Fruit fly (Drosophila melanogaster): ENCODE measurements around the gene CG7024.

The CG7024 gene

dm6 chrX:4675054-4675453 lies 30.1 kb upstream of the CG7024 start:
- no peak for TF ChIP-seq Mnt (GFP tag; optimal IDR thresholded peaks at IDR 0.05)
- peak; percentile 99 for TF ChIP-seq tj (GFP tag; optimal IDR thresholded peaks at IDR 0.05)
- no peak for TF ChIP-seq cic (GFP tag; optimal IDR thresholded peaks at IDR 0.05)
- TF ChIP-seq pad (GFP tag; optimal IDR thresholded peaks at IDR 0.05), result peak; percentile 7
- peak; percentile 72 for TF ChIP-seq kay (GFP tag; ENCODE audit: borderline replicate concordance)

dm6 chrX:4677427-4677826 lies 27.7 kb upstream of the CG7024 start:
- TF ChIP-seq ovo (GFP tag; optimal IDR thresholded peaks at IDR 0.05) (no peak), CG12768 (GFP tag; optimal IDR thresholded peaks at IDR 0.05) (no peak), tj (GFP tag; optimal IDR thresholded peaks at IDR 0.05) (no peak), Clk (GFP tag; optimal IDR thresholded peaks at IDR 0.05) (no peak), cnc (optimal IDR thresholded peaks at IDR 0.05) (no peak), CG7101 (tag; optimal IDR thresholded peaks at IDR 0.05) (no peak), CG1620 (GFP tag; optimal IDR thresholded peaks at IDR 0.05) (no peak), Crg-1 (GFP tag; optimal IDR thresholded peaks at IDR 0.05) (no peak), CG14711 (tag; optimal IDR thresholded peaks at IDR 0.05) (no peak), toe (GFP tag; optimal IDR thresholded peaks at IDR 0.05) (no peak), bab1 (GFP tag; optimal IDR thresholded peaks at IDR 0.05) (no peak), pad (GFP tag; optimal IDR thresholded peaks at IDR 0.05) (no peak), Mnt (GFP tag; optimal IDR thresholded peaks at IDR 0.05) (no peak), kay (GFP tag; ENCODE audit: borderline replicate concordance) (no peak)

dm6 chrX:4678146-4678912 lies 26.8 kb upstream of the CG7024 start:
- TF ChIP-seq CG7101 (tag; optimal IDR thresholded peaks at IDR 0.05) (no peak), cic (GFP tag; optimal IDR thresholded peaks at IDR 0.05) (no peak), CG7045 (GFP tag; optimal IDR thresholded peaks at IDR 0.05) (no peak), Mnt (GFP tag; optimal IDR thresholded peaks at IDR 0.05) (peak; percentile 11)

dm6 chrX:4678913-4679812 lies 25.9 kb upstream of the CG7024 start, which contains the start of gene fzr:
Gene fzr (minus strand): TSS chrX:4679537.
- TF ChIP-seq CG5204 (GFP tag; optimal IDR thresholded peaks at IDR 0.05) (no peak), Crg-1 (GFP tag; optimal IDR thresholded peaks at IDR 0.05) (no peak), CG33017 (tag; optimal IDR thresholded peaks at IDR 0.05) (no peak), toe (GFP tag; optimal IDR thresholded peaks at IDR 0.05) (no peak), ovo (GFP tag; optimal IDR thresholded peaks at IDR 0.05) (peak; percentile 93), Mnt (GFP tag; optimal IDR thresholded peaks at IDR 0.05) (no peak), CG7101 (tag; optimal IDR thresholded peaks at IDR 0.05) (no peak), bab1 (GFP tag; optimal IDR thresholded peaks at IDR 0.05) (peak; percentile 15), cic (GFP tag; optimal IDR thresholded peaks at IDR 0.05) (no peak), tj (GFP tag; optimal IDR thresholded peaks at IDR 0.05) (peak; percentile 10), pad (GFP tag; optimal IDR thresholded peaks at IDR 0.05) (peak; percentile 98), CG7045 (GFP tag; optimal IDR thresholded peaks at IDR 0.05) (no peak)

- TF ChIP-seq pad (GFP tag; optimal IDR thresholded peaks at IDR 0.05) (no peak), CG5204 (GFP tag; optimal IDR thresholded peaks at IDR 0.05) (peak; percentile 45), toe (GFP tag; optimal IDR thresholded peaks at IDR 0.05) (peak; percentile 16), CG12768 (GFP tag; optimal IDR thresholded peaks at IDR 0.05) (no peak), Mnt (GFP tag; optimal IDR thresholded peaks at IDR 0.05) (no peak), CG1620 (GFP tag; optimal IDR thresholded peaks at IDR 0.05) (peak; percentile 10), CG14711 (tag; optimal IDR thresholded peaks at IDR 0.05) (peak; percentile 24), CG7101 (tag; optimal IDR thresholded peaks at IDR 0.05) (peak; percentile 38), CG11617 (GFP tag; optimal IDR thresholded peaks at IDR 0.05) (peak; percentile 39), CG33017 (tag; optimal IDR thresholded peaks at IDR 0.05) (peak; percentile 52), CG7045 (GFP tag; optimal IDR thresholded peaks at IDR 0.05) (peak; percentile 10), Clk (GFP tag; optimal IDR thresholded peaks at IDR 0.05) (no peak), Hr96 (GFP tag; optimal IDR thresholded peaks at IDR 0.05) (peak; percentile 10), Crg-1 (GFP tag; optimal IDR thresholded peaks at IDR 0.05) (peak; percentile 35), bab1 (GFP tag; optimal IDR thresholded peaks at IDR 0.05) (no peak), kay (GFP tag; ENCODE audit: borderline replicate concordance) (peak; percentile 61)
Measured at dm6 chrX:4679813-4680381, 25.2 kb upstream of the CG7024 start.

dm6 chrX:4684444-4684924 lies 20.6 kb upstream of the CG7024 start:
- TF ChIP-seq Hr96 (GFP tag; optimal IDR thresholded peaks at IDR 0.05) (peak; percentile 93), Mnt (GFP tag; optimal IDR thresholded peaks at IDR 0.05) (peak; percentile 86), cic (GFP tag; optimal IDR thresholded peaks at IDR 0.05) (peak; percentile 75), pad (GFP tag; optimal IDR thresholded peaks at IDR 0.05) (peak; percentile 84), CG14711 (tag; optimal IDR thresholded peaks at IDR 0.05) (peak; percentile 96), ovo (GFP tag; optimal IDR thresholded peaks at IDR 0.05) (peak; percentile 67), bab1 (GFP tag; optimal IDR thresholded peaks at IDR 0.05) (peak; percentile 93), CG5204 (GFP tag; optimal IDR thresholded peaks at IDR 0.05) (peak; percentile 75), CG7101 (tag; optimal IDR thresholded peaks at IDR 0.05) (peak; percentile 89), CG33017 (tag; optimal IDR thresholded peaks at IDR 0.05) (peak; percentile 75), cnc (optimal IDR thresholded peaks at IDR 0.05) (no peak), toe (GFP tag; optimal IDR thresholded peaks at IDR 0.05) (peak; percentile 80), tj (GFP tag; optimal IDR thresholded peaks at IDR 0.05) (peak; percentile 79), Clk (GFP tag; optimal IDR thresholded peaks at IDR 0.05) (peak; percentile 55), CG12768 (GFP tag; optimal IDR thresholded peaks at IDR 0.05) (peak; percentile 73), CG7045 (GFP tag; optimal IDR thresholded peaks at IDR 0.05) (peak; percentile 76), CG1620 (GFP tag; optimal IDR thresholded peaks at IDR 0.05) (peak; percentile 95), Crg-1 (GFP tag; optimal IDR thresholded peaks at IDR 0.05) (peak; percentile 77), CG11617 (GFP tag; optimal IDR thresholded peaks at IDR 0.05) (peak; percentile 88), kay (GFP tag; ENCODE audit: borderline replicate concordance) (peak; percentile 99)

Measured in whole organism, adult.